Worm (Caenorhabditis elegans) whole organism, L2 larva: ENCODE data around the gene srv-14.
A peak's percentile ranks its signal among the peaks of the same experiment; 100 is the strongest.

ENCODE experiments used
- F13H6.1 ChIP-seq: sonication (generic microtip); optimal IDR thresholded peaks from 2 replicates; lab custom pipeline; 2016; ENCODE audit warnings: missing genetic modification characterization, missing compliant biosample characterization
- R02D3.7 ChIP-seq: fragments of 150-350 bp; optimal IDR thresholded peaks from 2 replicates; lab custom pipeline; 2014; ENCODE audit warnings: missing biosample characterization, missing genetic modification characterization
- ama-1 ChIP-seq: fragments of 150-350 bp; optimal IDR thresholded peaks from 2 replicates; lab custom pipeline; 2018; ENCODE audit warnings: inconsistent platforms
- elt-3 ChIP-seq: sonication (generic microtip); optimal IDR thresholded peaks from 2 replicates; lab custom pipeline; 2017; ENCODE audit warnings: missing biosample characterization, missing genetic modification characterization
- nhr-25 ChIP-seq: fragments of 150-350 bp; sonication (generic microtip); optimal IDR thresholded peaks from 3 replicates; lab custom pipeline; 2014; ENCODE audit warnings: missing biosample characterization, missing genetic modification characterization
- sem-4 ChIP-seq: fragments of 150-350 bp; optimal IDR thresholded peaks from 2 replicates; lab custom pipeline; 2014; ENCODE audit warnings: missing biosample characterization, missing genetic modification reagents, missing genetic modification characterization
- snpc-4 ChIP-seq: fragments of 150-350 bp; optimal IDR thresholded peaks from 2 replicates; lab custom pipeline; 2014; ENCODE audit warnings: missing biosample characterization, missing genetic modification characterization
- unc-62 ChIP-seq: fragments of 150-350 bp; optimal IDR thresholded peaks from 2 replicates; lab custom pipeline; 2014; ENCODE audit warnings: missing biosample characterization, missing genetic modification reagents, missing genetic modification characterization
- zag-1 ChIP-seq: fragments of 150-350 bp; optimal IDR thresholded peaks from 2 replicates; lab custom pipeline; 2014; ENCODE audit warnings: missing biosample characterization, missing genetic modification characterization

DNA sequence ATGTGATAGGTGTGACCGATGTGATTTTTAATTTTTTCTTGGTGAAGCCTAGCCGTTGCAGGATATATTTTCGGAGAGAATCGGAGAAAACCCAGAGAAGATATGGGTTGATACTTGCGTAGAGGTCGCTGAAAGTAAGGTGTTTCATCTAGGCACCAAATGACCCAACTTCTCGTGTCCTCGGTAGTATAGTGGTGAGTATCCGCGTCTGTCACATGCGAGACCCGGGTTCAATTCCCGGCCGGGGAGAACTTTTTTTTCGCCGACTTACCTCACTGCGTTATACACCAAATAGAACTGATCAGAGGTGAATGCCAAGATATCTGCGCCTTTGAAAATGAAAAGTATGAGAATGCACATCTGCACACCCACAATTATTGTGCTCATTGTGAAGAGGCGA lies 37.8 kb upstream of the srv-14 start:
- TF ChIP-seq snpc-4 (tag; lab: Kevin White, UChicago): no peak
- no peak for TF ChIP-seq sem-4
- no peak for TF ChIP-seq R02D3.7 (tag; lab: Kevin White, UChicago)
- peak; percentile 30 for TF ChIP-seq F13H6.1 (tag; lab: Kevin White, UChicago)
- no peak for TF ChIP-seq zag-1 (tag; lab: Kevin White, UChicago)
- no peak for TF ChIP-seq nhr-25
- no peak for TF ChIP-seq unc-62 (GFP tag; lab: Kevin White, UChicago)
- no peak for TF ChIP-seq elt-3
- TF ChIP-seq ama-1 (lab: Kevin White, UChicago): no peak
